Fruit fly (Drosophila melanogaster) whole organism, embryonic: ENCODE measurements around the gene IntS6.

Experiments used
- B-H1 ChIP-seq: fragments of 200-800 bp; sonication (Bioruptor generic); IDR thresholded peaks from 3 replicates; pipeline ENCODE4 v1.3.6; 2022; ENCODE audit warnings: missing biosample characterization, missing genetic modification characterization
- CG10654 ChIP-seq: fragments of 200-800 bp; sonication (Bioruptor generic); optimal IDR thresholded peaks from 2 replicates; lab custom pipeline; 2016; ENCODE audit warnings: missing biosample characterization, missing genetic modification characterization
- CG10959 ChIP-seq: fragments of 200-800 bp; sonication (Bioruptor generic); IDR thresholded peaks from 2 replicates; pipeline ENCODE4 v1.3.6; 2022; ENCODE audit warnings: missing biosample characterization, missing genetic modification characterization
- CG11093 ChIP-seq: fragments of 200-800 bp; sonication (Bioruptor generic); IDR thresholded peaks from 3 replicates; pipeline ENCODE4 v1.3.6; 2022; ENCODE audit warnings: missing biosample characterization, missing genetic modification characterization
- CG11560 ChIP-seq: fragments of 200-800 bp; sonication (Bioruptor generic); IDR thresholded peaks from 3 replicates; pipeline ENCODE4 v1.3.6; 2022; ENCODE audit warnings: missing biosample characterization, missing genetic modification characterization
- CG12155 ChIP-seq: fragments of 200-800 bp; sonication (Bioruptor generic); optimal IDR thresholded peaks from 3 replicates; lab custom pipeline; 2016; ENCODE audit warnings: missing biosample characterization, missing genetic modification characterization
- CG14441 ChIP-seq: fragments of 200-800 bp; sonication (Bioruptor generic); IDR thresholded peaks from 2 replicates; pipeline ENCODE4 v1.3.6; 2022; ENCODE audit warnings: missing biosample characterization, missing genetic modification characterization
- CG1602 ChIP-seq: fragments of 200-800 bp; sonication (Bioruptor generic); optimal IDR thresholded peaks from 3 replicates; lab custom pipeline; 2016; ENCODE audit warnings: missing biosample characterization, missing genetic modification characterization
- CG17829 ChIP-seq: fragments of 200-800 bp; optimal IDR thresholded peaks from 2 replicates; lab custom pipeline; 2019; ENCODE audit warnings: missing biosample characterization, mild to moderate bottlenecking, missing genetic modification characterization, moderate library complexity
- CG18599 ChIP-seq: fragments of 200-800 bp; sonication (Bioruptor generic); optimal IDR thresholded peaks from 3 replicates; lab custom pipeline; 2017; ENCODE audit warnings: missing biosample characterization, missing genetic modification characterization, mild to moderate bottlenecking, moderate library complexity, missing genetic modification reagents
- CG2129 ChIP-seq: fragments of 200-800 bp; sonication (Bioruptor generic); IDR thresholded peaks from 2 replicates; pipeline ENCODE4 v1.3.6; 2022; ENCODE audit warnings: missing biosample characterization, missing genetic modification characterization; ENCODE audit not compliant: partially characterized antibody
- CG31365 ChIP-seq: fragments of 200-800 bp; sonication (Bioruptor generic); optimal IDR thresholded peaks from 2 replicates; lab custom pipeline; 2018; ENCODE audit warnings: missing biosample characterization, mild to moderate bottlenecking, missing genetic modification characterization
- CG3163 ChIP-seq: fragments of 200-800 bp; sonication (Bioruptor generic); optimal IDR thresholded peaks from 3 replicates; lab custom pipeline; 2016; ENCODE audit warnings: missing biosample characterization, missing genetic modification characterization
- CG4282 ChIP-seq: fragments of 200-800 bp; sonication (Bioruptor generic); optimal IDR thresholded peaks from 2 replicates; lab custom pipeline; 2016; ENCODE audit warnings: missing biosample characterization, missing genetic modification characterization
- CG5953 ChIP-seq: fragments of 200-800 bp; sonication (Bioruptor generic); IDR thresholded peaks from 2 replicates; pipeline ENCODE4 v1.3.6; 2022; ENCODE audit warnings: missing biosample characterization, missing genetic modification characterization
- CG9215 ChIP-seq: fragments of 200-800 bp; sonication (Bioruptor generic); IDR thresholded peaks from 2 replicates; pipeline ENCODE4 v1.3.6; 2022; ENCODE audit warnings: missing biosample characterization, missing genetic modification characterization
- CTCF ChIP-seq: fragments of 200-800 bp; sonication (Bioruptor generic); optimal IDR thresholded peaks from 2 replicates; lab custom pipeline; 2017; ENCODE audit warnings: missing biosample characterization, mild to moderate bottlenecking, missing genetic modification characterization, moderate library complexity
- Ets97D ChIP-seq: fragments of 200-800 bp; sonication (Bioruptor generic); optimal IDR thresholded peaks from 3 replicates; lab custom pipeline; 2016; ENCODE audit warnings: missing biosample characterization, missing genetic modification characterization
- Gsc ChIP-seq: fragments of 200-800 bp; sonication (Bioruptor generic); IDR thresholded peaks from 2 replicates; pipeline ENCODE4 v1.3.6; 2022; ENCODE audit warnings: missing biosample characterization, missing genetic modification characterization
- Gug ChIP-seq: fragments of 200-800 bp; sonication (Bioruptor generic); IDR thresholded peaks from 4 replicates; pipeline ENCODE4 v1.3.6; 2022; ENCODE audit warnings: missing biosample characterization, missing genetic modification characterization
- HHEX ChIP-seq: fragments of 200-800 bp; sonication (Bioruptor generic); optimal IDR thresholded peaks from 3 replicates; lab custom pipeline; 2017; ENCODE audit warnings: missing biosample characterization, mild to moderate bottlenecking, missing genetic modification characterization, missing genetic modification reagents
- Hr78 ChIP-seq, 2 experiments: fragments of 200-800 bp in 1 of 2; fragments of >200 bp in 1 of 2; sonication (Bioruptor generic) in 1 of 2; optimal IDR thresholded peaks; 2 replicates each; lab custom pipeline; 2017 to 2019; ENCODE audit warnings: missing biosample characterization in 2 of 2, missing genetic modification characterization in 2 of 2, mild to moderate bottlenecking in 1 of 2, moderate library complexity in 1 of 2
- Kr ChIP-seq: fragments of 200-800 bp; sonication (Bioruptor generic); optimal IDR thresholded peaks from 2 replicates; lab custom pipeline; 2017; ENCODE audit warnings: missing biosample characterization, mild to moderate bottlenecking, missing genetic modification characterization
- Lpt ChIP-seq: fragments of >200 bp; optimal IDR thresholded peaks from 2 replicates; lab custom pipeline; 2018; ENCODE audit warnings: missing biosample characterization, missing genetic modification characterization
- Med ChIP-seq: fragments of 200-800 bp; sonication (Bioruptor generic); peaks from one replicate; lab custom pipeline; 2016; ENCODE audit warnings: missing biosample characterization, missing genetic modification characterization, mild to moderate bottlenecking, inconsistent platforms, moderate library complexity
- NC2β ChIP-seq: fragments of 200-800 bp; sonication (Bioruptor generic); optimal IDR thresholded peaks from 2 replicates; lab custom pipeline; 2016; ENCODE audit warnings: missing biosample characterization, missing genetic modification characterization
- NFAT ChIP-seq: fragments of 200-800 bp; sonication (Bioruptor generic); IDR thresholded peaks from 2 replicates; pipeline ENCODE4 v1.3.6; 2022; ENCODE audit warnings: missing biosample characterization, missing genetic modification characterization
- Pdp1 ChIP-seq, 2 experiments: fragments of 200-800 bp; sonication (Bioruptor generic); optimal IDR thresholded peaks; 3 replicates each; lab custom pipeline; 2016; ENCODE audit warnings: missing biosample characterization in 2 of 2, missing genetic modification characterization in 2 of 2, mild to moderate bottlenecking in 1 of 2, moderate library complexity in 1 of 2
- TFAM ChIP-seq: fragments of 200-800 bp; sonication (Bioruptor generic); optimal IDR thresholded peaks from 2 replicates; lab custom pipeline; 2017; ENCODE audit warnings: missing biosample characterization, missing genetic modification characterization, inconsistent platforms
- ase ChIP-seq: fragments of 200-800 bp; sonication (Bioruptor generic); IDR thresholded peaks from 3 replicates; pipeline ENCODE4 v1.3.6; 2022; ENCODE audit warnings: missing biosample characterization, missing genetic modification characterization
- cas ChIP-seq: fragments of 200-800 bp; sonication (Bioruptor generic); IDR thresholded peaks from 2 replicates; pipeline ENCODE4 v1.3.6; 2022; ENCODE audit warnings: missing biosample characterization, missing genetic modification characterization
- chm ChIP-seq: fragments of 200-800 bp; sonication (Bioruptor generic); IDR thresholded peaks from 2 replicates; pipeline ENCODE4 v1.3.6; 2022; ENCODE audit warnings: missing biosample characterization, missing genetic modification characterization
- dan ChIP-seq: fragments of 200-800 bp; sonication (Bioruptor generic); IDR thresholded peaks from 2 replicates; pipeline ENCODE4 v1.3.6; 2022; ENCODE audit warnings: missing biosample characterization, missing genetic modification characterization
- dati ChIP-seq: fragments of 200-800 bp; sonication (Bioruptor generic); IDR thresholded peaks from 2 replicates; pipeline ENCODE4 v1.3.6; 2022; ENCODE audit warnings: missing biosample characterization, missing genetic modification characterization
- fd102C ChIP-seq: fragments of 200-800 bp; sonication (Bioruptor generic); optimal IDR thresholded peaks from 2 replicates; lab custom pipeline; 2018; ENCODE audit warnings: missing biosample characterization, mild to moderate bottlenecking, missing genetic modification characterization, moderate library complexity
- fru ChIP-seq: fragments of >200 bp; optimal IDR thresholded peaks from 2 replicates; lab custom pipeline; 2017
- hkb ChIP-seq, 2 experiments: fragments of 200-800 bp in 1 of 2; fragments of >200 bp in 1 of 2; sonication (Bioruptor generic) in 1 of 2; IDR thresholded peaks in 1 of 2; optimal IDR thresholded peaks in 1 of 2; 2 replicates each; pipeline versions ENCODE4 v1.3.6 to Lab custom; 2017 to 2022; ENCODE audit warnings: missing biosample characterization in 1 of 2, missing genetic modification characterization in 1 of 2
- insv ChIP-seq, 2 experiments: fragments of 200-800 bp; sonication (Bioruptor generic); optimal IDR thresholded peaks; 3 replicates each; lab custom pipeline; 2016 to 2018; ENCODE audit warnings: missing biosample characterization in 2 of 2, missing genetic modification characterization in 2 of 2
- jumu ChIP-seq: fragments of 200-800 bp; sonication (Bioruptor generic); optimal IDR thresholded peaks from 3 replicates; lab custom pipeline; 2016; ENCODE audit warnings: missing biosample characterization, missing genetic modification characterization
- phol ChIP-seq: fragments of 200-800 bp; sonication (Bioruptor generic); optimal IDR thresholded peaks from 3 replicates; lab custom pipeline; 2018; ENCODE audit warnings: missing biosample characterization, mild to moderate bottlenecking, missing genetic modification characterization, moderate library complexity
- pros ChIP-seq: fragments of 200-800 bp; sonication (Bioruptor generic); optimal IDR thresholded peaks from 3 replicates; lab custom pipeline; 2019; ENCODE audit warnings: missing biosample characterization, mild to moderate bottlenecking, missing genetic modification characterization, moderate library complexity
- row ChIP-seq: fragments of 200-800 bp; sonication (Bioruptor generic); IDR thresholded peaks from 3 replicates; pipeline ENCODE4 v1.3.6; 2022; ENCODE audit warnings: missing biosample characterization, missing genetic modification characterization
- run ChIP-seq: fragments of 200-800 bp; sonication (Bioruptor generic); optimal IDR thresholded peaks from 3 replicates; lab custom pipeline; 2018; ENCODE audit warnings: missing biosample characterization, mild to moderate bottlenecking, missing genetic modification characterization
- so ChIP-seq: fragments of 200-800 bp; sonication (Bioruptor generic); IDR thresholded peaks from 3 replicates; pipeline ENCODE4 v1.3.6; 2022; ENCODE audit warnings: missing biosample characterization, missing genetic modification characterization
- sug ChIP-seq: fragments of 200-800 bp; optimal IDR thresholded peaks from 2 replicates; lab custom pipeline; 2019; ENCODE audit warnings: missing biosample characterization, mild to moderate bottlenecking, missing genetic modification characterization, moderate library complexity
- tap ChIP-seq: fragments of 200-800 bp; optimal IDR thresholded peaks from 3 replicates; lab custom pipeline; 2019; ENCODE audit warnings: missing biosample characterization, mild to moderate bottlenecking, missing genetic modification characterization, moderate library complexity
- tin ChIP-seq: fragments of 200-800 bp; sonication (Bioruptor generic); optimal IDR thresholded peaks from 3 replicates; lab custom pipeline; 2016; ENCODE audit warnings: missing biosample characterization, missing genetic modification characterization
- toy ChIP-seq: fragments of 200-800 bp; sonication (Bioruptor generic); IDR thresholded peaks from 2 replicates; pipeline ENCODE4 v1.3.6; 2022; ENCODE audit warnings: missing biosample characterization, missing genetic modification characterization
- vfl ChIP-seq: fragments of 200-800 bp; sonication (Bioruptor generic); optimal IDR thresholded peaks from 2 replicates; lab custom pipeline; 2016; ENCODE audit warnings: missing biosample characterization, missing genetic modification characterization

Gene IntS6

DNA sequence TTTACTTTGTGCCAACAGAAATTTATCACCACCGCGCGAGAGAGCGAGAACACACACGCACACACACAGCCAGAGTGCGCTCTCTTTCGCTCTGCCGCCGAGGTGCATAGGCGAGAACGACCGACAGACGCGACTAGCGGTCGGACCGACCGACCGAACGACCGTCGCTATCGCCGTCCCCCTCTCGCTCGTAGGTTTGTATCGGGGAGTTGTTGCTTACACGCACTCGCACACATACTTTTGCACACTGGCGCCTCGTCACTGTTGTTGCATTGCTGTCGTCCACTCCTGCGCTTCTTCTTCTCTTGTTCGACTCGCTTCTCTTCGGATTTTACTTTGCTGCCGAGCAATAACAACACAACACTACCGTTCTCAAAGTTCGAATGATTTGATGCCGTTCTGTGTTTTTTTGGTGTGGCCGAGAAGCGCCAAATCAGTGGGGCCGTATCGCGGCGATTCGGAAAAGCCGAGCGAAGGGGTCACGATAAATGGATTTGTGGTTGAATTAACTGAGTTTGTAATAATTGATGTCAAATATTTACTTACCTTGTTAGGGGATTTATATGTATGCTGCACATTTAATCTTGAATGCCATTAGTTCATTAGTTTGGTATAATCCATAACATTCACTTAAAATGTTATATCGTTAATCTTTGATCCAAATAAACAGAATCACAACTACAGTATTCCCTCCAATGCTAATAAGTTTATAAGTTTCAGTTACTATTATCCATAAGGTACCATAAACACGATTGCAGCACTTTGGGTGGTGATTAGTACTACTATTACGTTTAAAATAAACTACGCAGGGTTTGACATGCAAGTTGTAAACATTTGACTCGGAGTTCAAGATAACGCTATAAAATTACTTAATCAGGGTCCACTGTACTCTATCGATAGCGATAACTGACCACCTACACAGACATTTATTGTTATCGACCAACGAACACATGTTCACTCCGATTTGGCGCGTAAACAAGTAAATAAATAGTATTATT lies at the start of gene IntS6, which contains the start of gene Rtel1 (continued):
- TF ChIP-seq NFAT (GFP tag; lab: Robert Waterston, UW) (peak; percentile 85), CG12155 (peak; percentile 90), CTCF (GFP tag; lab: Kevin White, UChicago) (peak; percentile 38), NC2β (GFP tag; lab: Kevin White, UChicago) (peak; percentile 77), Lpt (no peak), ase (GFP tag; lab: Robert Waterston, UW) (peak; percentile 83), vfl (GFP tag; lab: Kevin White, UChicago) (peak; percentile 80), fru (lab: Kevin White, UChicago) (no peak), Gsc (GFP tag; lab: Robert Waterston, UW) (peak; percentile 72), toy (peak; percentile 58; the same call in 1 of the 2 replicates), tin (GFP tag; lab: Kevin White, UChicago) (peak; percentile 89), Ets97D (peak; percentile 73), HHEX (GFP tag; lab: Kevin White, UChicago) (peak; percentile 90), CG10654 (peak; percentile 84), so (GFP tag; lab: Robert Waterston, UW) (peak; percentile 89; the same call in 2 of the 3 replicates), Gug (GFP tag; lab: Robert Waterston, UW) (peak; percentile 90), B-H1 (GFP tag; lab: Robert Waterston, UW) (peak; percentile 76), phol (tag; lab: Kevin White, UChicago) (peak; percentile 89), CG14441 (GFP tag; lab: Robert Waterston, UW) (peak; percentile 89), Kr (GFP tag; lab: Kevin White, UChicago) (peak; percentile 2), CG31365 (tag; lab: Kevin White, UChicago) (peak; percentile 71), CG5953 (no peak), fd102C (peak; percentile 4), Pdp1 (GFP tag; optimal IDR thresholded peaks at IDR 0.05; lab: Kevin White, UChicago) (peak; percentile 85 to 95), CG11560 (tag; lab: Robert Waterston, UW) (peak; percentile 78; the same call in 2 of the 3 replicates), pros (GFP tag; lab: Kevin White, UChicago) (peak; percentile 29), dati (GFP tag; lab: Robert Waterston, UW) (peak; percentile 77), jumu (GFP tag; lab: Kevin White, UChicago) (peak; percentile 93), row (GFP tag; lab: Robert Waterston, UW) (peak; percentile 98), TFAM (no peak), Hr78 (GFP tag; optimal IDR thresholded peaks at IDR 0.05; lab: Kevin White, UChicago) (peak in 1 of 2 experiments; percentile 59), dan (GFP tag; lab: Robert Waterston, UW) (peak; percentile 77), chm (peak; percentile 73), CG4282 (GFP tag; lab: Kevin White, UChicago) (peak; percentile 69), hkb (optimal IDR thresholded peaks at IDR 0.05; lab: Kevin White, UChicago) (no peak), hkb (GFP tag; IDR thresholded peaks at IDR 0.05; lab: Robert Waterston, UW) (peak; percentile 88), CG9215 (GFP tag; lab: Robert Waterston, UW) (peak; percentile 90), CG17829 (tag; lab: Kevin White, UChicago) (peak; percentile 85), tap (tag; lab: Kevin White, UChicago) (peak; percentile 86), CG10959 (peak; percentile 61), CG1602 (GFP tag; lab: Kevin White, UChicago) (peak; percentile 88), CG18599 (peak; percentile 90), sug (peak; percentile 91), cas (GFP tag; lab: Robert Waterston, UW) (peak; percentile 66; the same call in 1 of the 2 replicates), CG2129 (no peak), run (tag; lab: Kevin White, UChicago) (peak; percentile 69), Med (peak; percentile 98), insv (GFP tag; optimal IDR thresholded peaks at IDR 0.05; lab: Kevin White, UChicago) (peak in 1 of 2 experiments; percentile 55), CG3163 (GFP tag; lab: Kevin White, UChicago) (peak; percentile 63), CG11093 (GFP tag; lab: Robert Waterston, UW) (peak; percentile 89)
